Worm (Caenorhabditis elegans) whole organism, L4 larva: ENCODE measurements around the gene ZK809.1.

ENCODE experiments used
- F26F4.8 ChIP-seq: fragments of 200-800 bp; sonication (Bioruptor generic); conservative IDR thresholded peaks from 2 replicates; pipeline ENCODE4 v1.3.6; 2022; ENCODE audit warnings: missing genetic modification characterization, missing compliant biosample characterization
- F44E2.7 ChIP-seq: fragments of 200-800 bp; sonication (Bioruptor generic); IDR thresholded peaks from 2 replicates; pipeline ENCODE4 v2.1.2; 2022; ENCODE audit warnings: missing genetic modification characterization, missing compliant biosample characterization
- R02D3.7 ChIP-seq: fragments of 150-350 bp; sonication (generic microtip); optimal IDR thresholded peaks from 3 replicates; lab custom pipeline; 2014; ENCODE audit warnings: missing biosample characterization, missing genetic modification characterization
- Y75B8A.6 ChIP-seq: fragments of 200-800 bp; sonication (Bioruptor generic); IDR thresholded peaks from 2 replicates; pipeline ENCODE4 v1.3.6; 2022; ENCODE audit warnings: missing genetic modification reagents, missing genetic modification characterization, missing compliant biosample characterization
- ZK337.2 ChIP-seq: fragments of 200-800 bp; sonication (Bioruptor generic); IDR thresholded peaks from 2 replicates; pipeline ENCODE4 v1.3.6; 2022; ENCODE audit warnings: missing genetic modification reagents, missing genetic modification characterization, missing compliant biosample characterization
- ZK546.5 ChIP-seq, 2 experiments: sonication (generic microtip); optimal IDR thresholded peaks; 2 replicates each; lab custom pipeline; 2017; ENCODE audit warnings: missing biosample characterization in 2 of 2, missing genetic modification characterization in 2 of 2
- ceh-20 ChIP-seq: fragments of 200-800 bp; sonication (Bioruptor generic); IDR thresholded peaks from 2 replicates; pipeline ENCODE4 v1.3.6; 2022; ENCODE audit warnings: missing genetic modification reagents, missing genetic modification characterization, missing compliant biosample characterization
- ceh-44 ChIP-seq: fragments of 200-800 bp; sonication (Bioruptor generic); IDR thresholded peaks from 2 replicates; pipeline ENCODE4 v1.3.6; 2022; ENCODE audit warnings: missing genetic modification reagents, missing genetic modification characterization, missing compliant biosample characterization
- ceh-82 ChIP-seq: sonication (generic microtip); optimal IDR thresholded peaks from 2 replicates; lab custom pipeline; 2017; ENCODE audit warnings: missing biosample characterization, missing genetic modification characterization
- ces-1 ChIP-seq: fragments of 150-350 bp; sonication (generic microtip); optimal IDR thresholded peaks from 4 replicates; lab custom pipeline; 2014; ENCODE audit warnings: missing biosample characterization, missing genetic modification reagents, missing genetic modification characterization
- cey-2 ChIP-seq: sonication (generic microtip); optimal IDR thresholded peaks from 3 replicates; lab custom pipeline; 2017; ENCODE audit warnings: missing genetic modification characterization, mild to moderate bottlenecking, missing compliant biosample characterization, antibody characterized with exemption, borderline replicate concordance; ENCODE audit not compliant: insufficient read depth
- ctbp-1 ChIP-seq: fragments of 200-800 bp; sonication (Bioruptor generic); IDR thresholded peaks from 2 replicates; pipeline ENCODE4 v1.3.6; 2022; ENCODE audit warnings: missing genetic modification reagents, missing genetic modification characterization, missing compliant biosample characterization
- daf-16 ChIP-seq, 3 experiments: sonication (generic microtip); optimal IDR thresholded peaks; 2 replicates each; lab custom pipeline; 2016 to 2017; ENCODE audit warnings: missing genetic modification characterization in 3 of 3, missing genetic modification reagents in 3 of 3, mild to moderate bottlenecking in 2 of 3, missing compliant biosample characterization in 2 of 3, missing biosample characterization in 1 of 3, moderate library complexity in 1 of 3
- dmd-6 ChIP-seq: fragments of 200-800 bp; sonication (Bioruptor generic); IDR thresholded peaks from 2 replicates; pipeline ENCODE4 v1.3.6; 2022; ENCODE audit warnings: missing genetic modification reagents, missing genetic modification characterization, missing compliant biosample characterization
- dmd-8 ChIP-seq: fragments of 200-800 bp; sonication (Bioruptor generic); IDR thresholded peaks from 2 replicates; pipeline ENCODE4 v1.3.6; 2022; ENCODE audit warnings: missing genetic modification characterization, missing compliant biosample characterization
- dpl-1 ChIP-seq: fragments of 150-350 bp; optimal IDR thresholded peaks from 2 replicates; lab custom pipeline; 2014; ENCODE audit warnings: missing biosample characterization, missing genetic modification reagents, missing genetic modification characterization
- duxl-1 ChIP-seq: sonication (generic microtip); optimal IDR thresholded peaks from 2 replicates; lab custom pipeline; 2016; ENCODE audit warnings: mild to moderate bottlenecking, missing genetic modification characterization, moderate library complexity, missing compliant biosample characterization; ENCODE audit not compliant: poor library complexity
- dve-1 ChIP-seq: sonication (generic microtip); optimal IDR thresholded peaks from 2 replicates; lab custom pipeline; 2017; ENCODE audit warnings: antibody characterized with exemption, mild to moderate bottlenecking, missing genetic modification characterization, missing compliant biosample characterization; ENCODE audit not compliant: insufficient read depth
- gei-8 ChIP-seq: fragments of 200-800 bp; sonication (Bioruptor generic); optimal IDR thresholded peaks from 2 replicates; lab custom pipeline; 2018; ENCODE audit warnings: mild to moderate bottlenecking, missing genetic modification characterization, missing compliant biosample characterization
- hif-1 ChIP-seq, 2 experiments: sonication (generic microtip); optimal IDR thresholded peaks; 2 replicates each; lab custom pipeline; 2016 to 2017; ENCODE audit warnings: missing compliant biosample characterization in 2 of 2, missing genetic modification characterization in 2 of 2, missing genetic modification reagents in 2 of 2, missing genotype in 2 of 2, mild to moderate bottlenecking in 1 of 2
- hlh-11 ChIP-seq: fragments of 200-800 bp; sonication (Bioruptor generic); optimal IDR thresholded peaks from 2 replicates; lab custom pipeline; 2018; ENCODE audit warnings: mild to moderate bottlenecking, missing genetic modification characterization, missing compliant biosample characterization
- hlh-30 ChIP-seq: sonication (generic microtip); optimal IDR thresholded peaks from 2 replicates; lab custom pipeline; 2017; ENCODE audit warnings: antibody characterized with exemption, mild to moderate bottlenecking, missing genetic modification characterization, missing compliant biosample characterization; ENCODE audit not compliant: insufficient read depth
- lin-1 ChIP-seq: fragments of 200-800 bp; sonication (Bioruptor generic); IDR thresholded peaks from 2 replicates; pipeline ENCODE4 v1.3.6; 2022; ENCODE audit warnings: missing genetic modification reagents, missing genetic modification characterization, missing compliant biosample characterization
- lin-13 ChIP-seq: fragments of 150-350 bp; optimal IDR thresholded peaks from 2 replicates; lab custom pipeline; 2014; ENCODE audit warnings: missing biosample characterization, missing genetic modification reagents, missing genetic modification characterization
- lin-38 ChIP-seq: fragments of 200-800 bp; sonication (Bioruptor generic); IDR thresholded peaks from 2 replicates; pipeline ENCODE4 v1.3.6; 2022; ENCODE audit warnings: missing genetic modification reagents, missing genetic modification characterization, missing compliant biosample characterization
- lsy-2 ChIP-seq, 2 experiments: fragments of 150-350 bp in 1 of 2; sonication (generic microtip) in 1 of 2; optimal IDR thresholded peaks; 2 replicates each; lab custom pipeline; 2014 to 2017; ENCODE audit warnings: missing biosample characterization in 2 of 2, missing genetic modification characterization in 2 of 2
- madf-5 ChIP-seq, 2 experiments: fragments of 200-800 bp; sonication (Bioruptor generic); IDR thresholded peaks; 2 replicates each; pipeline ENCODE4 v1.3.6; 2022; ENCODE audit warnings: missing compliant biosample characterization in 2 of 2, missing genetic modification characterization in 2 of 2
- madf-9 ChIP-seq: fragments of 200-800 bp; sonication (Bioruptor generic); conservative IDR thresholded peaks from 2 replicates; pipeline ENCODE4 v1.3.6; 2022; ENCODE audit warnings: missing genetic modification reagents, missing genetic modification characterization, missing compliant biosample characterization
- mdt-29 ChIP-seq: fragments of 200-800 bp; sonication (Bioruptor generic); IDR thresholded peaks from 2 replicates; pipeline ENCODE4 v1.3.6; 2022; ENCODE audit warnings: missing genetic modification reagents, missing genetic modification characterization, missing compliant biosample characterization
- mep-1 ChIP-seq: fragments of 150-350 bp; sonication (generic microtip); optimal IDR thresholded peaks from 3 replicates; lab custom pipeline; 2014; ENCODE audit warnings: missing biosample characterization, missing genetic modification characterization
- mes-2 ChIP-seq: sonication (generic microtip); optimal IDR thresholded peaks from 2 replicates; lab custom pipeline; 2016; ENCODE audit warnings: missing genotype, mild to moderate bottlenecking, missing genetic modification characterization, missing compliant biosample characterization; ENCODE audit not compliant: poor library complexity, severe bottlenecking
- mxl-2 ChIP-seq: fragments of 200-800 bp; sonication (Bioruptor generic); conservative IDR thresholded peaks from 2 replicates; pipeline ENCODE4 v1.3.6; 2022; ENCODE audit warnings: missing genetic modification reagents, missing genetic modification characterization, missing compliant biosample characterization
- nhr-10 ChIP-seq: fragments of 150-350 bp; optimal IDR thresholded peaks from 2 replicates; lab custom pipeline; 2014; ENCODE audit warnings: missing biosample characterization, missing genetic modification characterization
- nhr-237 ChIP-seq: sonication (generic microtip); optimal IDR thresholded peaks from 2 replicates; lab custom pipeline; 2017; ENCODE audit warnings: missing biosample characterization, missing genetic modification characterization
- nhr-25 ChIP-seq: sonication (generic microtip); optimal IDR thresholded peaks from 2 replicates; lab custom pipeline; 2017; ENCODE audit warnings: missing genetic modification characterization, mild to moderate bottlenecking, missing compliant biosample characterization, antibody characterized with exemption, moderate library complexity, borderline replicate concordance; ENCODE audit not compliant: insufficient read depth
- nhr-77 ChIP-seq: fragments of 150-350 bp; optimal IDR thresholded peaks from 2 replicates; lab custom pipeline; 2014; ENCODE audit warnings: missing biosample characterization, missing genetic modification characterization
- php-3 ChIP-seq: fragments of 200-800 bp; sonication (Bioruptor generic); IDR thresholded peaks from 2 replicates; pipeline ENCODE4 v1.3.6; 2022; ENCODE audit warnings: missing genetic modification reagents, missing genetic modification characterization, missing compliant biosample characterization
- pqm-1 ChIP-seq: sonication (generic microtip); optimal IDR thresholded peaks from 2 replicates; lab custom pipeline; 2017; ENCODE audit warnings: missing biosample characterization, missing genetic modification characterization
- rbr-2 ChIP-seq: sonication (generic microtip); optimal IDR thresholded peaks from 2 replicates; lab custom pipeline; 2016; ENCODE audit warnings: missing genotype, missing genetic modification characterization, missing compliant biosample characterization
- snpc-1.2 ChIP-seq: fragments of 200-800 bp; sonication (Bioruptor generic); IDR thresholded peaks from 2 replicates; pipeline ENCODE4 v1.3.6; 2022; ENCODE audit warnings: missing genetic modification reagents, missing genetic modification characterization, missing compliant biosample characterization
- tag-97 ChIP-seq: fragments of 200-800 bp; sonication (Bioruptor generic); IDR thresholded peaks from 2 replicates; pipeline ENCODE4 v1.3.6; 2022; ENCODE audit warnings: missing genetic modification characterization, missing compliant biosample characterization
- unc-130 ChIP-seq: sonication (generic microtip); optimal IDR thresholded peaks from 2 replicates; lab custom pipeline; 2016; ENCODE audit warnings: missing genetic modification reagents, missing genetic modification characterization, missing compliant biosample characterization
- vab-7 ChIP-seq: fragments of 200-800 bp; sonication (Bioruptor generic); IDR thresholded peaks from 2 replicates; pipeline ENCODE4 v1.3.6; 2022; ENCODE audit warnings: missing genetic modification reagents, missing genetic modification characterization, missing compliant biosample characterization
- zip-2 ChIP-seq: fragments of 150-350 bp; optimal IDR thresholded peaks from 2 replicates; lab custom pipeline; 2014; ENCODE audit warnings: missing biosample characterization, missing genetic modification characterization

Gene ZK809.1

DNA sequence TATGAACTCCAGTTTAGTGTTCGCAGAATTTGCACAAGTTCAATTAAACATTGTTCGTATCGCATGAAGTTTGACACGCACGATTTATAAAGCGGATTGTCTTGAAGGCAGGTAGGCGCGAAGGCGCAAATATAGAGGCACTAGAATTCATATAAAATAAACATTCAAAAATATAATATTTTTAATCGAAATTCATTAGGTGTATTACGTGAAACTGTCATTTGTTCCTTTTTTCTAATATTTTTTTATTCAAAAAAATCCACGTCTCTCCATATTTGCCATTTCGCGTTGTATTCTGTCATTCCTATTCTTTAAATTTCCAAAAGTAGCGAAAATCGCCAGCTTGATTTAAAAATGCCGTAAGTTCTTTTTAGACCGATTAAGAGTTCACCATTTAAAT lies at the start of gene ZK809.1:
Gene ZK809.1, plus strand, starts transcription at position 301 of the 400 bp plus-strand sequence.
- TF ChIP-seq ces-1 (GFP tag; lab: Kevin White, UChicago) (no peak), dmd-8 (GFP tag; lab: Robert Waterston, UW) (no peak), ZK337.2 (GFP tag; lab: Robert Waterston, UW) (no peak), ceh-44 (GFP tag; lab: Robert Waterston, UW) (no peak), mep-1 (tag; lab: Kevin White, UChicago) (no peak), nhr-10 (tag; lab: Kevin White, UChicago) (no peak), F44E2.7 (GFP tag; lab: Robert Waterston, UW) (no peak), nhr-25 (tag; lab: Kevin White, UChicago) (no peak), ceh-82 (tag; lab: Kevin White, UChicago) (no peak), mxl-2 (GFP tag; lab: Robert Waterston, UW) (no peak), lin-1 (GFP tag; lab: Robert Waterston, UW) (no peak), zip-2 (tag; lab: Kevin White, UChicago) (no peak), F26F4.8 (GFP tag; lab: Robert Waterston, UW) (no peak), php-3 (GFP tag; lab: Robert Waterston, UW) (no peak), nhr-237 (no peak), rbr-2 (tag; lab: Kevin White, UChicago) (no peak)

DNA sequence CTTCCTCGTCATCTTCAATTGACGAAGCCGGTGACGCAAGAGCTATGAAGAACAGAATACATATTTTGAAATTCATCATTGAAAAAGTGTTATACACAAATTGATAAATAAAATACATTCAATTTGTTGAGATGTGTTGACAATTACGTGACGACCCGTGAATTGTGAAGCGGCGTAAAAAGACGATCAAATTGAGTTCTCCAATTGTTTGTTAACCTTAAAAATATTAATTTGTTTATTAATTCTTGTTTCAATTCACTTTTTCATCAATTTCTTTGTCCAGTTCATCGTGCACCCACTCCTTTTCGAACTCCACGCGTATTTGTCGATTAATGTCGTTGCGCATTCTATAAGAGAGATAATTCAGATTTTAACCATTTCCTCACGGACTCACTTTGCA lies 49.7 kb upstream of the ZK809.1 start, which contains the start of gene spe-36:
Gene spe-36, minus strand, starts transcription at position 101 of the 400 bp plus-strand sequence.
- TF ChIP-seq ZK546.5 (tag; optimal IDR thresholded peaks at IDR 0.05; lab: Kevin White, UChicago), result no peak
- TF ChIP-seq ctbp-1, result no peak
- TF ChIP-seq, all 104 proteins: peak for 0

DNA sequence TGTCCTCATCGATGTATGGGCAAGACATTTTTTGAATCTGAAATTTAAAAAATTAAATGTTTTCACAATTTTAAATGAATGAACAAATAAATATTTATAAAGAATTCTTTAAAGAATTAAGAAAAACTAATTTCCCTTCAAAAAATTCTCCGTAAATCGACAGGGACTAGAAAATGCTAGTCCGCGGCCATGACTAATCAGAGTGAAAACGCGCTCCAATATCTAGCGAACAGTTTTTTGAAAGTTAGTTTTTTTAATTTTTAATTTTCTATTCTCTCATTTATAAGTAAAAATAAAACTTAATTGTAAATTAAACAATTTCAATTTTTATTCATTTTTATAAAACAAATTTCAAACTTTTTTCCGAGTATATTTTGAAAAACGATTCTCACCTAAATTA lies 49.1 kb upstream of the ZK809.1 start:
- TF ChIP-seq duxl-1 (tag; lab: Kevin White, UChicago) (peak; percentile 31), lin-13 (no peak), ZK546.5 (tag; optimal IDR thresholded peaks at IDR 0.05; lab: Kevin White, UChicago) (no peak), mes-2 (tag; lab: Kevin White, UChicago) (peak; percentile 95), nhr-77 (tag; lab: Kevin White, UChicago) (no peak), unc-130 (GFP tag; lab: Kevin White, UChicago) (peak; percentile 52), pqm-1 (tag; lab: Kevin White, UChicago) (no peak), gei-8 (no peak), snpc-1.2 (GFP tag; lab: Robert Waterston, UW) (0 out of 2 replicates have a peak, but pooled peaks have one; percentile 41), lin-1 (GFP tag; lab: Robert Waterston, UW) (0 out of 2 replicates have a peak, but pooled peaks have one; percentile 25), cey-2 (tag; lab: Kevin White, UChicago) (no peak), ceh-44 (GFP tag; lab: Robert Waterston, UW) (no peak), daf-16 (GFP tag; optimal IDR thresholded peaks at IDR 0.05; lab: Kevin White, UChicago) (no peak), daf-16 (tag; optimal IDR thresholded peaks at IDR 0.05; lab: Kevin White, UChicago) (peak; percentile 19), hif-1 (tag; optimal IDR thresholded peaks at IDR 0.05; lab: Kevin White, UChicago) (peak in 1 of 2 experiments; percentile 64), mdt-29 (GFP tag; lab: Robert Waterston, UW) (no peak), madf-5 (GFP tag; IDR thresholded peaks at IDR 0.05; lab: Robert Waterston, UW) (no peak), hlh-30 (tag; lab: Kevin White, UChicago) (no peak), Y75B8A.6 (no peak), F44E2.7 (GFP tag; lab: Robert Waterston, UW) (no peak), madf-9 (0 out of 2 replicates have a peak, but pooled peaks have one; percentile 18), dpl-1 (GFP tag; lab: Kevin White, UChicago) (peak; percentile 29), dve-1 (peak; percentile 38), ceh-20 (0 out of 2 replicates have a peak, but pooled peaks have one; percentile 14), php-3 (GFP tag; lab: Robert Waterston, UW) (no peak), lsy-2 (tag; optimal IDR thresholded peaks at IDR 0.05; lab: Kevin White, UChicago) (peak in 1 of 2 experiments; percentile 69), lin-38 (GFP tag; lab: Robert Waterston, UW) (peak; percentile 49), nhr-237 (no peak), dmd-6 (GFP tag; lab: Robert Waterston, UW) (no peak), hlh-11 (tag; lab: Kevin White, UChicago) (no peak), R02D3.7 (tag; lab: Kevin White, UChicago) (no peak), vab-7 (GFP tag; lab: Robert Waterston, UW) (no peak), ZK337.2 (GFP tag; lab: Robert Waterston, UW) (no peak), tag-97 (GFP tag; lab: Robert Waterston, UW) (no peak)
